Fruit fly (Drosophila melanogaster) whole organism, embryonic: Measurements from ENCODE around the gene MSAmiP.

Source experiments
- CG10959 ChIP-seq: fragments of 200-800 bp; sonication (Bioruptor generic); IDR thresholded peaks from 2 replicates; pipeline ENCODE4 v1.3.6; 2022; ENCODE audit warnings: missing biosample characterization, missing genetic modification characterization
- CG14441 ChIP-seq: fragments of 200-800 bp; sonication (Bioruptor generic); IDR thresholded peaks from 2 replicates; pipeline ENCODE4 v1.3.6; 2022; ENCODE audit warnings: missing biosample characterization, missing genetic modification characterization
- CG15696 ChIP-seq: fragments of 200-800 bp; sonication (Bioruptor generic); optimal IDR thresholded peaks from 2 replicates; lab custom pipeline; 2019; ENCODE audit warnings: missing biosample characterization, mild to moderate bottlenecking, missing genetic modification characterization, moderate library complexity
- CG16813 ChIP-seq: fragments of 200-800 bp; sonication (Bioruptor generic); IDR thresholded peaks from 3 replicates; pipeline ENCODE4 v1.3.6; 2022; ENCODE audit warnings: missing biosample characterization, missing genetic modification characterization; ENCODE audit not compliant: partially characterized antibody
- CG17186 ChIP-seq: fragments of 200-800 bp; sonication (Bioruptor generic); optimal IDR thresholded peaks from 3 replicates; lab custom pipeline; 2017; ENCODE audit warnings: missing biosample characterization, missing genetic modification reagents, missing genetic modification characterization
- CG17361 ChIP-seq: fragments of 200-800 bp; sonication (Bioruptor generic); IDR thresholded peaks from 3 replicates; pipeline ENCODE4 v1.3.6; 2022; ENCODE audit warnings: missing biosample characterization, missing genetic modification characterization
- CG18262 ChIP-seq: fragments of 200-800 bp; optimal IDR thresholded peaks from 3 replicates; lab custom pipeline; 2019; ENCODE audit warnings: missing biosample characterization, mild to moderate bottlenecking, missing genetic modification characterization, moderate library complexity
- CG2678 ChIP-seq: fragments of 200-800 bp; sonication (Bioruptor generic); optimal IDR thresholded peaks from 3 replicates; lab custom pipeline; 2019; ENCODE audit warnings: missing biosample characterization, mild to moderate bottlenecking, missing genetic modification characterization, moderate library complexity
- CG2712 ChIP-seq: fragments of 200-800 bp; optimal IDR thresholded peaks from 3 replicates; lab custom pipeline; 2019; ENCODE audit warnings: missing biosample characterization, mild to moderate bottlenecking, missing genetic modification characterization, moderate library complexity
- CG30403 ChIP-seq: fragments of 200-800 bp; sonication (Bioruptor generic); optimal IDR thresholded peaks from 3 replicates; lab custom pipeline; 2016; ENCODE audit warnings: missing biosample characterization, missing genetic modification characterization
- CG31441 ChIP-seq: fragments of 200-800 bp; sonication (Bioruptor generic); IDR thresholded peaks from 2 replicates; pipeline ENCODE4 v1.3.6; 2022; ENCODE audit warnings: missing biosample characterization, missing genetic modification characterization
- CG3726 ChIP-seq: fragments of 200-800 bp; sonication (Bioruptor generic); IDR thresholded peaks from 3 replicates; pipeline ENCODE4, ENCODE4 v1.3.6; 2022; ENCODE audit warnings: missing biosample characterization, missing genetic modification characterization
- CG43689 ChIP-seq: fragments of 200-800 bp; sonication (Bioruptor generic); IDR thresholded peaks from 2 replicates; pipeline ENCODE4 v1.3.6; 2022; ENCODE audit warnings: missing biosample characterization, missing genetic modification characterization
- CG4424 ChIP-seq: fragments of 200-800 bp; sonication (Bioruptor generic); optimal IDR thresholded peaks from 3 replicates; lab custom pipeline; 2016; ENCODE audit warnings: missing biosample characterization, missing genetic modification characterization
- CG8290 ChIP-seq, 3 experiments: fragments of 200-800 bp; sonication (Bioruptor generic); optimal IDR thresholded peaks; 2 replicates each; lab custom pipeline; 2016 to 2019; ENCODE audit warnings: missing biosample characterization in 3 of 3, missing genetic modification characterization in 3 of 3, mild to moderate bottlenecking in 2 of 3, moderate library complexity in 1 of 3
- CG9932 ChIP-seq: fragments of 200-800 bp; sonication (Bioruptor generic); IDR thresholded peaks from 2 replicates; pipeline ENCODE4 v1.3.6; 2022; ENCODE audit warnings: missing biosample characterization, missing genetic modification characterization
- D ChIP-seq, 2 experiments: fragments of 200-800 bp in 1 of 2; fragments of >200 bp in 1 of 2; sonication (Bioruptor generic) in 1 of 2; optimal IDR thresholded peaks; 2 replicates in 1 of 2; 3 replicates in 1 of 2; lab custom pipeline; 2017; ENCODE audit warnings: mild to moderate bottlenecking in 1 of 2, missing biosample characterization in 1 of 2, missing genetic modification characterization in 1 of 2, missing genetic modification reagents in 1 of 2
- Fer3 ChIP-seq: fragments of 200-800 bp; sonication (Bioruptor generic); optimal IDR thresholded peaks from 2 replicates; lab custom pipeline; 2018; ENCODE audit warnings: missing biosample characterization, mild to moderate bottlenecking, missing genetic modification characterization, moderate library complexity
- HLH3B ChIP-seq: fragments of 200-800 bp; sonication (Bioruptor generic); IDR thresholded peaks from 2 replicates; pipeline ENCODE4 v1.3.6; 2022; ENCODE audit warnings: missing biosample characterization, missing genetic modification characterization
- Hr78 ChIP-seq, 2 experiments: fragments of 200-800 bp in 1 of 2; fragments of >200 bp in 1 of 2; sonication (Bioruptor generic) in 1 of 2; optimal IDR thresholded peaks; 2 replicates each; lab custom pipeline; 2017 to 2019; ENCODE audit warnings: missing biosample characterization in 2 of 2, missing genetic modification characterization in 2 of 2, mild to moderate bottlenecking in 1 of 2, moderate library complexity in 1 of 2
- Oli ChIP-seq: fragments of 200-800 bp; sonication (Bioruptor generic); optimal IDR thresholded peaks from 2 replicates; lab custom pipeline; 2018; ENCODE audit warnings: missing biosample characterization, mild to moderate bottlenecking, missing genetic modification characterization, moderate library complexity
- PHDP ChIP-seq: fragments of 200-800 bp; sonication (Bioruptor generic); optimal IDR thresholded peaks from 3 replicates; lab custom pipeline; 2018; ENCODE audit warnings: missing biosample characterization, mild to moderate bottlenecking, missing genetic modification characterization, moderate library complexity
- Pdp1 ChIP-seq, 2 experiments: fragments of 200-800 bp; sonication (Bioruptor generic); optimal IDR thresholded peaks; 3 replicates each; lab custom pipeline; 2016; ENCODE audit warnings: missing biosample characterization in 2 of 2, missing genetic modification characterization in 2 of 2, mild to moderate bottlenecking in 1 of 2, moderate library complexity in 1 of 2
- Rfx ChIP-seq: fragments of 200-800 bp; sonication (Bioruptor generic); IDR thresholded peaks from 2 replicates; pipeline ENCODE4 v1.3.6; 2022; ENCODE audit warnings: missing biosample characterization, missing genetic modification characterization
- Scr ChIP-seq: fragments of 200-800 bp; sonication (Bioruptor generic); IDR thresholded peaks from 2 replicates; pipeline ENCODE4 v1.3.6; 2022; ENCODE audit warnings: missing biosample characterization, missing genetic modification characterization; ENCODE audit not compliant: partially characterized antibody
- az2 ChIP-seq: fragments of 200-800 bp; sonication (Bioruptor generic); optimal IDR thresholded peaks from 3 replicates; lab custom pipeline; 2016; ENCODE audit warnings: missing biosample characterization, missing genetic modification characterization
- bowl ChIP-seq: fragments of 200-800 bp; sonication (Bioruptor generic); IDR thresholded peaks from 2 replicates; pipeline ENCODE4 v1.3.6; 2022; ENCODE audit warnings: missing biosample characterization, missing genetic modification characterization
- chinmo ChIP-seq: fragments of 200-800 bp; sonication (Bioruptor generic); IDR thresholded peaks from 4 replicates; pipeline ENCODE4 v1.3.6; 2022; ENCODE audit warnings: missing biosample characterization, missing genetic modification characterization; ENCODE audit not compliant: partially characterized antibody
- chm ChIP-seq: fragments of 200-800 bp; sonication (Bioruptor generic); IDR thresholded peaks from 2 replicates; pipeline ENCODE4 v1.3.6; 2022; ENCODE audit warnings: missing biosample characterization, missing genetic modification characterization
- dmrt11E ChIP-seq: fragments of 200-800 bp; sonication (Bioruptor generic); optimal IDR thresholded peaks from 3 replicates; lab custom pipeline; 2018; ENCODE audit warnings: missing biosample characterization, mild to moderate bottlenecking, missing genetic modification characterization, moderate library complexity
- esg ChIP-seq: fragments of 200-800 bp; sonication (Bioruptor generic); conservative IDR thresholded peaks from 2 replicates; pipeline ENCODE4 v1.3.6; 2022; ENCODE audit warnings: missing biosample characterization, missing genetic modification characterization
- fd96Cb ChIP-seq: fragments of 200-800 bp; sonication (Bioruptor generic); optimal IDR thresholded peaks from 2 replicates; lab custom pipeline; 2018; ENCODE audit warnings: missing biosample characterization, mild to moderate bottlenecking, missing genetic modification characterization, moderate library complexity
- ftz-f1 ChIP-seq: fragments of 200-800 bp; sonication (Bioruptor generic); optimal IDR thresholded peaks from 2 replicates; lab custom pipeline; 2016; ENCODE audit warnings: missing biosample characterization, missing genetic modification characterization
- grau ChIP-seq: fragments of 200-800 bp; optimal IDR thresholded peaks from 3 replicates; lab custom pipeline; 2019; ENCODE audit warnings: missing biosample characterization, mild to moderate bottlenecking, missing genetic modification characterization, moderate library complexity
- hbn ChIP-seq: fragments of 200-800 bp; sonication (Bioruptor generic); IDR thresholded peaks from 2 replicates; pipeline ENCODE4 v1.3.6; 2022; ENCODE audit warnings: missing biosample characterization, missing genetic modification characterization; ENCODE audit not compliant: partially characterized antibody
- ind ChIP-seq: fragments of 200-800 bp; sonication (Bioruptor generic); optimal IDR thresholded peaks from 3 replicates; lab custom pipeline; 2016; ENCODE audit warnings: missing biosample characterization, missing genetic modification characterization
- lilli ChIP-seq: fragments of 200-800 bp; sonication (Bioruptor generic); optimal IDR thresholded peaks from 3 replicates; lab custom pipeline; 2016; ENCODE audit warnings: missing biosample characterization, missing genetic modification characterization
- lola ChIP-seq, 3 experiments: fragments of >200 bp in 2 of 3; fragments of 200-800 bp in 1 of 3; sonication (Bioruptor generic) in 1 of 3; optimal IDR thresholded peaks; 2 replicates each; lab custom pipeline; 2017 to 2019; ENCODE audit warnings: missing biosample characterization in 3 of 3, missing genetic modification characterization in 3 of 3, mild to moderate bottlenecking in 1 of 3, moderate library complexity in 1 of 3
- nmo ChIP-seq: fragments of 200-800 bp; sonication (Bioruptor generic); optimal IDR thresholded peaks from 2 replicates; lab custom pipeline; 2018; ENCODE audit warnings: missing biosample characterization, mild to moderate bottlenecking, missing genetic modification characterization, moderate library complexity
- pan ChIP-seq, 4 experiments: fragments of >200 bp in 3 of 4; fragments of 200-800 bp in 1 of 4; sonication (Bioruptor generic) in 1 of 4; optimal IDR thresholded peaks in 3 of 4; IDR thresholded peaks in 1 of 4; 2 replicates each; pipeline versions ENCODE4 v1.3.6 to Lab custom; 2017 to 2022; ENCODE audit warnings: missing biosample characterization in 2 of 4, missing genetic modification characterization in 2 of 4, mixed read lengths in 1 of 4
- ro ChIP-seq: fragments of 200-800 bp; sonication (Bioruptor generic); IDR thresholded peaks from 2 replicates; pipeline ENCODE4 v1.3.6; 2022; ENCODE audit warnings: missing biosample characterization, missing genetic modification characterization
- sens ChIP-seq: fragments of 200-800 bp; sonication (Bioruptor generic); peaks from one replicate; lab custom pipeline; 2016; ENCODE audit warnings: missing biosample characterization, missing genetic modification characterization
- sim ChIP-seq: fragments of 200-800 bp; sonication (Bioruptor generic); IDR thresholded peaks from 2 replicates; pipeline ENCODE4 v1.3.6; 2022; ENCODE audit warnings: missing biosample characterization, missing genetic modification characterization
- trem ChIP-seq: fragments of 200-800 bp; optimal IDR thresholded peaks from 3 replicates; lab custom pipeline; 2019; ENCODE audit warnings: missing biosample characterization, mild to moderate bottlenecking, missing genetic modification characterization, moderate library complexity
- trh ChIP-seq: fragments of 200-800 bp; sonication (Bioruptor generic); optimal IDR thresholded peaks from 2 replicates; lab custom pipeline; 2016; ENCODE audit warnings: missing biosample characterization, missing genetic modification characterization
- vvl ChIP-seq: fragments of 200-800 bp; sonication (Bioruptor generic); IDR thresholded peaks from 2 replicates; pipeline ENCODE4 v1.3.6; 2022; ENCODE audit warnings: missing biosample characterization, missing genetic modification characterization
- zen ChIP-seq: fragments of 200-800 bp; sonication (Bioruptor generic); optimal IDR thresholded peaks from 3 replicates; lab custom pipeline; 2018; ENCODE audit warnings: missing biosample characterization, mild to moderate bottlenecking, missing genetic modification characterization, moderate library complexity
- zf30C ChIP-seq: fragments of 200-800 bp; sonication (Bioruptor generic); optimal IDR thresholded peaks from 3 replicates; lab custom pipeline; 2018; ENCODE audit warnings: missing biosample characterization, mild to moderate bottlenecking, missing genetic modification characterization
- zfh2 ChIP-seq: fragments of 200-800 bp; sonication (Bioruptor generic); optimal IDR thresholded peaks from 2 replicates; lab custom pipeline; 2016; ENCODE audit warnings: missing biosample characterization, missing genetic modification characterization

Gene MSAmiP

dm6 chr3R:16861217-16861616 is 34.9 kb downstream of the MSAmiP start (continued):
- TF ChIP-seq CG9932 (GFP tag; lab: Robert Waterston, UW) (no peak), lola (GFP tag; optimal IDR thresholded peaks at IDR 0.05; lab: Kevin White, UChicago) (peak in 1 of 3 experiments; percentile 15), az2 (GFP tag; lab: Kevin White, UChicago) (peak; percentile 19), Scr (no peak), CG2712 (tag; lab: Kevin White, UChicago) (peak; percentile 40), chm (GFP tag; lab: Robert Waterston, UW) (no peak), bowl (GFP tag; lab: Robert Waterston, UW) (no peak), grau (tag; lab: Kevin White, UChicago) (no peak), CG16813 (no peak), D (optimal IDR thresholded peaks at IDR 0.05; lab: Kevin White, UChicago) (no peak), D (GFP tag; optimal IDR thresholded peaks at IDR 0.05; lab: Kevin White, UChicago) (no peak), CG18262 (tag; lab: Kevin White, UChicago) (peak; percentile 46), zfh2 (no peak), CG30403 (GFP tag; lab: Kevin White, UChicago) (peak; percentile 6), CG17186 (no peak), CG4424 (GFP tag; lab: Kevin White, UChicago) (peak; percentile 11), CG2678 (tag; lab: Kevin White, UChicago) (peak; percentile 5), ro (no peak), pan (optimal IDR thresholded peaks at IDR 0.05; lab: Kevin White, UChicago) (no peak), pan (GFP tag; optimal IDR thresholded peaks at IDR 0.05 in 1 of 2, IDR thresholded peaks at IDR 0.05 in 1 of 2) (no peak), vvl (no peak), Oli (tag; lab: Kevin White, UChicago) (peak; percentile 8), CG3726 (no peak), CG15696 (peak; percentile 6), HLH3B (GFP tag; lab: Robert Waterston, UW) (no peak), Hr78 (GFP tag; optimal IDR thresholded peaks at IDR 0.05; lab: Kevin White, UChicago) (no peak), zf30C (GFP tag; lab: Kevin White, UChicago) (peak; percentile 3), CG43689 (GFP tag; lab: Robert Waterston, UW) (no peak), ind (GFP tag; lab: Kevin White, UChicago) (no peak), Rfx (GFP tag; lab: Robert Waterston, UW) (no peak), CG17361 (0 out of 3 replicates have a peak, but pooled peaks have one; percentile 23), hbn (no peak), trh (GFP tag; lab: Kevin White, UChicago) (no peak), PHDP (tag; lab: Kevin White, UChicago) (no peak), CG14441 (GFP tag; lab: Robert Waterston, UW) (no peak), CG31441 (0 out of 2 replicates have a peak, but pooled peaks have one; percentile 15), CG10959 (0 out of 2 replicates have a peak, but pooled peaks have one; percentile 34), CG8290 (GFP tag; optimal IDR thresholded peaks at IDR 0.05; lab: Kevin White, UChicago) (no peak), CG8290 (tag; optimal IDR thresholded peaks at IDR 0.05; lab: Kevin White, UChicago) (no peak), Pdp1 (GFP tag; optimal IDR thresholded peaks at IDR 0.05; lab: Kevin White, UChicago) (no peak), Fer3 (no peak), zen (peak; percentile 0), esg (GFP tag; lab: Robert Waterston, UW) (no peak), lilli (GFP tag; lab: Kevin White, UChicago) (no peak), sens (GFP tag; lab: Kevin White, UChicago) (peak; percentile 84), fd96Cb (tag; lab: Kevin White, UChicago) (peak; percentile 7), chinmo (GFP tag; lab: Robert Waterston, UW) (no peak), dmrt11E (peak; percentile 63), ftz-f1 (GFP tag; lab: Kevin White, UChicago) (no peak), trem (tag; lab: Kevin White, UChicago) (no peak), nmo (GFP tag; lab: Kevin White, UChicago) (peak; percentile 14), sim (GFP tag; lab: Robert Waterston, UW) (no peak)
